Fruit fly (Drosophila melanogaster): Measurements from ENCODE around the gene CG8010.

dm6 chrX:19305172-19305571 is 36.5 kb upstream of the CG8010 start:
- no peak for TF ChIP-seq CG8478 (optimal IDR thresholded peaks at IDR 0.05)
- TF ChIP-seq psq (optimal IDR thresholded peaks at IDR 0.05) = no peak
- TF ChIP-seq Dll (optimal IDR thresholded peaks at IDR 0.05) = no peak
- TF ChIP-seq pan (optimal IDR thresholded peaks at IDR 0.05) = no peak

All from whole organism.